Fruit fly (Drosophila melanogaster) whole organism, adult: ENCODE measurements around the gene dmrt93B.

ENCODE experiments used
- CG11617 ChIP-seq: fragments of 200-800 bp; sonication (Bioruptor generic); optimal IDR thresholded peaks from 2 replicates; lab custom pipeline; 2017; ENCODE audit warnings: mild to moderate bottlenecking, missing biosample characterization, missing genetic modification reagents, missing genetic modification characterization
- CG14711 ChIP-seq: fragments of 200-800 bp; sonication (Bioruptor generic); optimal IDR thresholded peaks from 2 replicates; lab custom pipeline; 2018; ENCODE audit warnings: missing biosample characterization, mild to moderate bottlenecking, missing genetic modification characterization, moderate library complexity
- CG33017 ChIP-seq: fragments of 200-800 bp; sonication (Bioruptor generic); optimal IDR thresholded peaks from 2 replicates; lab custom pipeline; 2018; ENCODE audit warnings: missing biosample characterization, mild to moderate bottlenecking, missing genetic modification characterization, moderate library complexity
- CG7101 ChIP-seq: fragments of 200-800 bp; sonication (Bioruptor generic); optimal IDR thresholded peaks from 2 replicates; lab custom pipeline; 2018; ENCODE audit warnings: missing biosample characterization, mild to moderate bottlenecking, missing genetic modification characterization, moderate library complexity
- Clk ChIP-seq: fragments of 200-800 bp; sonication (Bioruptor generic); optimal IDR thresholded peaks from 2 replicates; lab custom pipeline; 2017; ENCODE audit warnings: missing biosample characterization, missing genetic modification characterization
- Crg-1 ChIP-seq: fragments of 200-800 bp; sonication (Bioruptor generic); optimal IDR thresholded peaks from 2 replicates; lab custom pipeline; 2016; ENCODE audit warnings: missing biosample characterization, missing genetic modification characterization
- Hr96 ChIP-seq: fragments of 200-800 bp; sonication (Bioruptor generic); optimal IDR thresholded peaks from 2 replicates; lab custom pipeline; 2016; ENCODE audit warnings: missing biosample characterization, missing genetic modification characterization
- bab1 ChIP-seq: fragments of 200-800 bp; sonication (Bioruptor generic); optimal IDR thresholded peaks from 3 replicates; lab custom pipeline; 2019; ENCODE audit warnings: missing biosample characterization, mild to moderate bottlenecking, missing genetic modification characterization, moderate library complexity
- kay ChIP-seq: fragments of 200-800 bp; sonication (Bioruptor generic); peaks from one replicate; lab custom pipeline; 2016; ENCODE audit warnings: missing biosample characterization, missing genetic modification characterization, borderline replicate concordance
- ovo ChIP-seq: fragments of 200-800 bp; sonication (Bioruptor generic); optimal IDR thresholded peaks from 2 replicates; lab custom pipeline; 2016; ENCODE audit warnings: missing biosample characterization, missing genetic modification characterization
- pad ChIP-seq: fragments of 200-800 bp; sonication (Bioruptor generic); optimal IDR thresholded peaks from 3 replicates; lab custom pipeline; 2017; ENCODE audit warnings: missing biosample characterization, missing genetic modification characterization, mild to moderate bottlenecking, moderate library complexity, missing genetic modification reagents
- toe ChIP-seq: fragments of 200-800 bp; sonication (Bioruptor generic); optimal IDR thresholded peaks from 2 replicates; lab custom pipeline; 2016; ENCODE audit warnings: missing biosample characterization, missing genetic modification characterization

dm6 chr3R:21050875-21051274 lies 22.9 kb upstream of the dmrt93B start, which contains the start of gene Jhbp15:
- TF ChIP-seq kay (GFP tag; lab: Kevin White, UChicago) (no peak), Hr96 (GFP tag; lab: Kevin White, UChicago) (no peak), bab1 (GFP tag; lab: Kevin White, UChicago) (no peak), pad (GFP tag; lab: Kevin White, UChicago) (no peak), CG11617 (GFP tag; lab: Kevin White, UChicago) (no peak), CG33017 (tag; lab: Kevin White, UChicago) (no peak), ovo (GFP tag; lab: Kevin White, UChicago) (no peak), CG7101 (tag; lab: Kevin White, UChicago) (no peak), CG14711 (no peak), Crg-1 (GFP tag; lab: Kevin White, UChicago) (no peak), toe (GFP tag; lab: Kevin White, UChicago) (no peak), Clk (GFP tag; lab: Kevin White, UChicago) (no peak)
